Worm (Caenorhabditis elegans) whole organism, late embryonic: ENCODE results near the gene tpra-1.

Source experiments
- K02D7.2 ChIP-seq: sonication (generic microtip); optimal IDR thresholded peaks from 2 replicates; lab custom pipeline; 2017; ENCODE audit warnings: mild to moderate bottlenecking, missing genetic modification characterization, missing compliant biosample characterization
- K09A11.1 ChIP-seq: sonication (generic microtip); optimal IDR thresholded peaks from 2 replicates; lab custom pipeline; 2017; ENCODE audit warnings: antibody characterized with exemption, mild to moderate bottlenecking, missing genetic modification characterization, missing compliant biosample characterization; ENCODE audit not compliant: insufficient read depth
- T23F11.4 ChIP-seq: fragments of 200-800 bp; sonication (Bioruptor generic); optimal IDR thresholded peaks from 2 replicates; lab custom pipeline; 2018; ENCODE audit warnings: mild to moderate bottlenecking, missing genetic modification characterization, missing compliant biosample characterization
- Y22D7AL.16 ChIP-seq: sonication (generic microtip); optimal IDR thresholded peaks from 2 replicates; lab custom pipeline; 2016; ENCODE audit warnings: missing genetic modification characterization, missing compliant biosample characterization
- ama-1 ChIP-seq: fragments of 150-350 bp; optimal IDR thresholded peaks from 2 replicates; lab custom pipeline; 2014
- ceh-19 ChIP-seq: fragments of 200-800 bp; sonication (Bioruptor generic); optimal IDR thresholded peaks from 2 replicates; lab custom pipeline; 2018; ENCODE audit warnings: mild to moderate bottlenecking, missing genetic modification characterization, missing compliant biosample characterization
- ceh-22 ChIP-seq: sonication (generic microtip); optimal IDR thresholded peaks from 2 replicates; lab custom pipeline; 2017; ENCODE audit warnings: missing biosample characterization, missing genetic modification characterization
- ceh-30 ChIP-seq: fragments of 150-350 bp; optimal IDR thresholded peaks from 2 replicates; lab custom pipeline; 2014; ENCODE audit warnings: missing biosample characterization, missing genetic modification characterization
- ceh-31 ChIP-seq: sonication (generic microtip); optimal IDR thresholded peaks from 2 replicates; lab custom pipeline; 2016; ENCODE audit warnings: missing genetic modification characterization, missing compliant biosample characterization
- ceh-48 ChIP-seq: sonication (generic microtip); optimal IDR thresholded peaks from 2 replicates; lab custom pipeline; 2016; ENCODE audit warnings: missing genetic modification characterization, inconsistent platforms, missing compliant biosample characterization
- ceh-6 ChIP-seq: fragments of 200-800 bp; sonication (Bioruptor generic); optimal IDR thresholded peaks from 2 replicates; lab custom pipeline; 2018; ENCODE audit warnings: mild to moderate bottlenecking, missing genetic modification characterization, missing compliant biosample characterization
- ceh-9 ChIP-seq: sonication (generic microtip); optimal IDR thresholded peaks from 2 replicates; lab custom pipeline; 2016; ENCODE audit warnings: mild to moderate bottlenecking, missing genetic modification characterization, inconsistent platforms, missing compliant biosample characterization
- dve-1 ChIP-seq: sonication (generic microtip); optimal IDR thresholded peaks from 2 replicates; lab custom pipeline; 2017; ENCODE audit warnings: antibody characterized with exemption, mild to moderate bottlenecking, missing genetic modification characterization, missing compliant biosample characterization
- elt-4 ChIP-seq: sonication (generic microtip); optimal IDR thresholded peaks from 2 replicates; lab custom pipeline; 2016; ENCODE audit warnings: missing genetic modification characterization, missing compliant biosample characterization
- ets-4 ChIP-seq: sonication (generic microtip); optimal IDR thresholded peaks from 2 replicates; lab custom pipeline; 2016; ENCODE audit warnings: missing genetic modification characterization, missing compliant biosample characterization
- fax-1 ChIP-seq: sonication (generic microtip); optimal IDR thresholded peaks from 2 replicates; lab custom pipeline; 2016; ENCODE audit warnings: missing genotype, missing genetic modification characterization, missing compliant biosample characterization
- fkh-6 ChIP-seq: sonication (generic microtip); optimal IDR thresholded peaks from 2 replicates; lab custom pipeline; 2016; ENCODE audit warnings: missing genetic modification characterization, missing compliant biosample characterization
- hlh-13 ChIP-seq: fragments of 200-800 bp; sonication (Bioruptor generic); optimal IDR thresholded peaks from 2 replicates; lab custom pipeline; 2018; ENCODE audit warnings: mild to moderate bottlenecking, missing genetic modification characterization, missing compliant biosample characterization
- hlh-15 ChIP-seq: sonication (generic microtip); optimal IDR thresholded peaks from 2 replicates; lab custom pipeline; 2016; ENCODE audit warnings: missing genetic modification characterization, missing compliant biosample characterization
- hlh-30 ChIP-seq: sonication (generic microtip); optimal IDR thresholded peaks from 2 replicates; lab custom pipeline; 2017; ENCODE audit warnings: antibody characterized with exemption, missing genetic modification characterization, missing compliant biosample characterization; ENCODE audit not compliant: insufficient read depth
- hlh-8 ChIP-seq: sonication (generic microtip); optimal IDR thresholded peaks from 2 replicates; lab custom pipeline; 2016; ENCODE audit warnings: missing genotype, missing genetic modification characterization, missing compliant biosample characterization
- lim-6 ChIP-seq: sonication (generic microtip); optimal IDR thresholded peaks from 2 replicates; lab custom pipeline; 2016; ENCODE audit warnings: missing genetic modification characterization, missing compliant biosample characterization
- lin-11 ChIP-seq: fragments of 200-800 bp; sonication (Bioruptor generic); optimal IDR thresholded peaks from 2 replicates; lab custom pipeline; 2018; ENCODE audit warnings: mild to moderate bottlenecking, missing genetic modification characterization, missing compliant biosample characterization
- madf-2 ChIP-seq: sonication (generic microtip); optimal IDR thresholded peaks from 2 replicates; lab custom pipeline; 2017; ENCODE audit warnings: missing genetic modification characterization, missing compliant biosample characterization
- mec-3 ChIP-seq: sonication (generic microtip); optimal IDR thresholded peaks from 2 replicates; lab custom pipeline; 2016; ENCODE audit warnings: borderline replicate concordance, missing genetic modification characterization, missing compliant biosample characterization
- nfya-1 ChIP-seq: sonication (generic microtip); optimal IDR thresholded peaks from 2 replicates; lab custom pipeline; 2017; ENCODE audit warnings: missing genetic modification characterization, mild to moderate bottlenecking, missing compliant biosample characterization, antibody characterized with exemption, moderate library complexity
- nhr-11 ChIP-seq: fragments of 150-350 bp; optimal IDR thresholded peaks from 2 replicates; lab custom pipeline; 2014; ENCODE audit warnings: missing biosample characterization, missing genetic modification characterization
- npax-4 ChIP-seq: sonication (generic microtip); optimal IDR thresholded peaks from 2 replicates; lab custom pipeline; 2016; ENCODE audit warnings: missing genetic modification characterization, missing compliant biosample characterization
- pag-3 ChIP-seq: sonication (generic microtip); optimal IDR thresholded peaks from 2 replicates; lab custom pipeline; 2016; ENCODE audit warnings: missing compliant biosample characterization, missing genetic modification characterization, borderline replicate concordance
- pax-1 ChIP-seq: fragments of 150-350 bp; optimal IDR thresholded peaks from 2 replicates; lab custom pipeline; 2014; ENCODE audit warnings: missing biosample characterization, missing genetic modification characterization
- pha-4 ChIP-seq: fragments of 150-350 bp; optimal IDR thresholded peaks from 2 replicates; lab custom pipeline; 2018; ENCODE audit warnings: missing biosample characterization, missing genetic modification reagents, missing genetic modification characterization
- pqm-1 ChIP-seq: sonication (generic microtip); optimal IDR thresholded peaks from 2 replicates; lab custom pipeline; 2016; ENCODE audit warnings: missing genetic modification characterization, missing compliant biosample characterization
- rnt-1 ChIP-seq: sonication (generic microtip); optimal IDR thresholded peaks from 2 replicates; lab custom pipeline; 2016; ENCODE audit warnings: missing genetic modification characterization, missing compliant biosample characterization
- sox-2 ChIP-seq: fragments of 200-800 bp; sonication (Bioruptor generic); IDR thresholded peaks from 2 replicates; pipeline ENCODE4 v1.3.6; 2022; ENCODE audit warnings: missing genetic modification reagents, missing genetic modification characterization, missing compliant biosample characterization
- sox-4 ChIP-seq: sonication (generic microtip); optimal IDR thresholded peaks from 2 replicates; lab custom pipeline; 2017; ENCODE audit warnings: mild to moderate bottlenecking, missing genetic modification characterization, inconsistent platforms, missing compliant biosample characterization
- tbx-2 ChIP-seq: sonication (generic microtip); optimal IDR thresholded peaks from 2 replicates; lab custom pipeline; 2016; ENCODE audit warnings: missing genetic modification characterization, missing compliant biosample characterization
- tbx-7 ChIP-seq: sonication (generic microtip); optimal IDR thresholded peaks from 2 replicates; lab custom pipeline; 2016; ENCODE audit warnings: missing genotype, missing genetic modification characterization, missing compliant biosample characterization
- unc-42 ChIP-seq: sonication (generic microtip); optimal IDR thresholded peaks from 2 replicates; lab custom pipeline; 2016; ENCODE audit warnings: missing genotype, missing genetic modification characterization, missing compliant biosample characterization
- zip-5 ChIP-seq: sonication (generic microtip); optimal IDR thresholded peaks from 2 replicates; lab custom pipeline; 2016; ENCODE audit warnings: missing genetic modification characterization, missing compliant biosample characterization
- ztf-16 ChIP-seq: sonication (generic microtip); optimal IDR thresholded peaks from 2 replicates; lab custom pipeline; 2017; ENCODE audit warnings: missing genetic modification characterization, missing compliant biosample characterization

tpra-1 gene

DNA sequence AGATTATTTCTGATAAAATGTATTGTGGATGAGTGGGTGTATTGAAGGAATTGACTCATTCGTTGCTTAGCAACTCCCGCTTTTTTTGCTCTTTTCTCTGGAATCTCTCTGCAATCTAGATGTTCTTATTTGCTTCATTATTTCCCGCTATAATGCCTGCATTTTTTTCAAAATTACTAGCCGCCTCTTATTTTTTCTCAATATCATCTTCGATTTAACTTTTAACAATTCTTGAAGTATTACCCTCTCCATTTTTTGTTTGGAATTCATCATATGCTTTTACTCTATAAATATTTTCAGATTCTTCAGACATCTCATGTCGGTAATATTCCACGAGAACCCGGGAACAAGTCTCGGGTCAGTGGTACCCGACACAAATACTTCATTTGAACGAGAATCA is at the start of gene tpra-1:
Gene tpra-1, plus strand, starts transcription at position 301 of the 400 bp plus-strand sequence.
- TF ChIP-seq ceh-30 (tag; lab: Kevin White, UChicago), result no peak
- no peak for TF ChIP-seq npax-4 (tag; lab: Kevin White, UChicago)
- TF ChIP-seq pax-1 (tag; lab: Kevin White, UChicago), result no peak
- no peak for TF ChIP-seq nhr-11 (tag; lab: Kevin White, UChicago)
- TF ChIP-seq dve-1 (tag; lab: Kevin White, UChicago), result no peak
- TF ChIP-seq tbx-2 (tag; lab: Kevin White, UChicago), result no peak
- TF ChIP-seq Y22D7AL.16 (tag; lab: Kevin White, UChicago), result no peak
- no peak for TF ChIP-seq ceh-19 (GFP tag; lab: Kevin White, UChicago)
- no peak for TF ChIP-seq ztf-16 (tag; lab: Kevin White, UChicago)
- TF ChIP-seq elt-4 (tag; lab: Kevin White, UChicago), result no peak
- TF ChIP-seq ama-1 (lab: Kevin White, UChicago), result no peak
- TF ChIP-seq ceh-9 (tag; lab: Kevin White, UChicago), result no peak

- TF ChIP-seq hlh-8 (tag; lab: Kevin White, UChicago) (no peak), lin-11 (tag; lab: Kevin White, UChicago) (no peak), K02D7.2 (tag; lab: Kevin White, UChicago) (no peak), zip-5 (tag; lab: Kevin White, UChicago) (no peak), sox-4 (no peak), mec-3 (tag; lab: Kevin White, UChicago) (no peak), tbx-2 (tag; lab: Kevin White, UChicago) (no peak), hlh-30 (tag; lab: Kevin White, UChicago) (no peak), unc-42 (tag; lab: Kevin White, UChicago) (no peak), K09A11.1 (tag; lab: Kevin White, UChicago) (no peak), ceh-48 (tag; lab: Kevin White, UChicago) (no peak), pha-4 (tag; lab: Kevin White, UChicago) (no peak), nfya-1 (tag; lab: Kevin White, UChicago) (no peak), fkh-6 (tag; lab: Kevin White, UChicago) (no peak), ets-4 (tag; lab: Kevin White, UChicago) (no peak), rnt-1 (tag; lab: Kevin White, UChicago) (no peak), ceh-31 (no peak), pqm-1 (no peak), T23F11.4 (GFP tag; lab: Kevin White, UChicago) (no peak)
These were observed 49.5 kb upstream of the tpra-1 start, which contains the start of gene C27B7.7 for ce11 chrIV:8906743-8907142. Gene C27B7.7 (plus strand): TSS chrIV:8907043.

- TF ChIP-seq lim-6 (tag; lab: Kevin White, UChicago), result no peak
- TF ChIP-seq sox-2, result no peak
- TF ChIP-seq elt-4 (tag; lab: Kevin White, UChicago), result no peak
- TF ChIP-seq hlh-15, result no peak
- TF ChIP-seq ceh-22, result no peak
- no peak for TF ChIP-seq K09A11.1 (tag; lab: Kevin White, UChicago)
- TF ChIP-seq ceh-6 (GFP tag; lab: Kevin White, UChicago), result no peak
- TF ChIP-seq hlh-13 (GFP tag; lab: Kevin White, UChicago), result no peak
- TF ChIP-seq ets-4 (tag; lab: Kevin White, UChicago), result no peak
- no peak for TF ChIP-seq tbx-7 (tag; lab: Kevin White, UChicago)
- TF ChIP-seq lin-11 (tag; lab: Kevin White, UChicago), result no peak
- no peak for TF ChIP-seq pag-3 (tag; lab: Kevin White, UChicago)
- TF ChIP-seq ceh-31, result no peak
- TF ChIP-seq ceh-19 (GFP tag; lab: Kevin White, UChicago), result no peak
- TF ChIP-seq ceh-9 (tag; lab: Kevin White, UChicago), result no peak
- no peak for TF ChIP-seq nfya-1 (tag; lab: Kevin White, UChicago)
- TF ChIP-seq madf-2 (tag; lab: Kevin White, UChicago), result no peak
- TF ChIP-seq fax-1 (tag; lab: Kevin White, UChicago), result no peak
- TF ChIP-seq, all 69 proteins: peak for 0
These were observed 42.1 kb upstream of the tpra-1 start for ce11 chrIV:8914187-8914586.
